Fruit fly (Drosophila melanogaster) whole organism, embryonic: ENCODE measurements around the gene hang.

Experiments used
- Ada2b ChIP-seq: fragments of 200-800 bp; sonication (Bioruptor generic); IDR thresholded peaks from 2 replicates; pipeline ENCODE4 v1.3.6; 2022; ENCODE audit warnings: missing biosample characterization, missing genetic modification characterization
- Antp ChIP-seq: fragments of 200-800 bp; sonication (Bioruptor generic); optimal IDR thresholded peaks from 3 replicates; lab custom pipeline; 2016; ENCODE audit warnings: missing biosample characterization, missing genetic modification characterization
- BtbVII ChIP-seq: fragments of 200-800 bp; sonication (Bioruptor generic); optimal IDR thresholded peaks from 3 replicates; lab custom pipeline; 2017; ENCODE audit warnings: missing biosample characterization, mild to moderate bottlenecking, missing genetic modification characterization
- CG10147 ChIP-seq: fragments of 200-800 bp; sonication (Bioruptor generic); optimal IDR thresholded peaks from 2 replicates; lab custom pipeline; 2019; ENCODE audit warnings: missing biosample characterization, mild to moderate bottlenecking, missing genetic modification characterization, moderate library complexity
- CG1024 ChIP-seq: fragments of 200-800 bp; sonication (Bioruptor generic); IDR thresholded peaks from 2 replicates; pipeline ENCODE4 v1.3.6; 2022; ENCODE audit warnings: missing biosample characterization, missing genetic modification characterization
- CG10267 ChIP-seq: fragments of 200-800 bp; sonication (Bioruptor generic); optimal IDR thresholded peaks from 2 replicates; lab custom pipeline; 2018; ENCODE audit warnings: missing biosample characterization, mild to moderate bottlenecking, missing genetic modification characterization, moderate library complexity
- CG10274 ChIP-seq: fragments of 200-800 bp; sonication (Bioruptor generic); optimal IDR thresholded peaks from 3 replicates; lab custom pipeline; 2017; ENCODE audit warnings: missing biosample characterization, mild to moderate bottlenecking, missing genetic modification characterization
- CG10959 ChIP-seq: fragments of 200-800 bp; sonication (Bioruptor generic); IDR thresholded peaks from 2 replicates; pipeline ENCODE4 v1.3.6; 2022; ENCODE audit warnings: missing biosample characterization, missing genetic modification characterization
- CG10979 ChIP-seq: fragments of 200-800 bp; sonication (Bioruptor generic); optimal IDR thresholded peaks from 2 replicates; lab custom pipeline; 2018; ENCODE audit warnings: missing biosample characterization, mild to moderate bottlenecking, missing genetic modification characterization, moderate library complexity
- CG12769 ChIP-seq: fragments of 200-800 bp; sonication (Bioruptor generic); optimal IDR thresholded peaks from 2 replicates; lab custom pipeline; 2019; ENCODE audit warnings: missing biosample characterization, mild to moderate bottlenecking, missing genetic modification characterization, moderate library complexity
- CG15479 ChIP-seq: fragments of 200-800 bp; sonication (Bioruptor generic); optimal IDR thresholded peaks from 3 replicates; lab custom pipeline; 2019; ENCODE audit warnings: missing biosample characterization, mild to moderate bottlenecking, missing genetic modification characterization, moderate library complexity
- CG1602 ChIP-seq: fragments of 200-800 bp; sonication (Bioruptor generic); optimal IDR thresholded peaks from 3 replicates; lab custom pipeline; 2016; ENCODE audit warnings: missing biosample characterization, missing genetic modification characterization
- CG17359 ChIP-seq: fragments of 200-800 bp; sonication (Bioruptor generic); optimal IDR thresholded peaks from 3 replicates; lab custom pipeline; 2018; ENCODE audit warnings: missing biosample characterization, mild to moderate bottlenecking, missing genetic modification characterization, moderate library complexity
- CG2120 ChIP-seq: fragments of 200-800 bp; sonication (Bioruptor generic); optimal IDR thresholded peaks from 3 replicates; lab custom pipeline; 2016; ENCODE audit warnings: missing biosample characterization, missing genetic modification characterization
- CG2199 ChIP-seq: fragments of 200-800 bp; sonication (Bioruptor generic); IDR thresholded peaks from 3 replicates; pipeline ENCODE4 v1.3.6; 2022; ENCODE audit warnings: missing biosample characterization, missing genetic modification characterization
- CG31441 ChIP-seq: fragments of 200-800 bp; sonication (Bioruptor generic); IDR thresholded peaks from 2 replicates; pipeline ENCODE4 v1.3.6; 2022; ENCODE audit warnings: missing biosample characterization, missing genetic modification characterization
- CG3726 ChIP-seq: fragments of 200-800 bp; sonication (Bioruptor generic); IDR thresholded peaks from 3 replicates; pipeline ENCODE4, ENCODE4 v1.3.6; 2022; ENCODE audit warnings: missing biosample characterization, missing genetic modification characterization
- CG4730 ChIP-seq: fragments of 200-800 bp; sonication (Bioruptor generic); IDR thresholded peaks from 2 replicates; pipeline ENCODE4 v1.3.6; 2022; ENCODE audit warnings: missing biosample characterization, missing genetic modification characterization
- CG4820 ChIP-seq: fragments of 200-800 bp; sonication (Bioruptor generic); optimal IDR thresholded peaks from 3 replicates; lab custom pipeline; 2016; ENCODE audit warnings: missing biosample characterization, missing genetic modification characterization
- CG4854 ChIP-seq: fragments of 200-800 bp; sonication (Bioruptor generic); optimal IDR thresholded peaks from 2 replicates; lab custom pipeline; 2016; ENCODE audit warnings: missing biosample characterization, missing genetic modification characterization, inconsistent platforms
- Dfd ChIP-seq, 2 experiments: fragments of >200 bp; optimal IDR thresholded peaks; 2 replicates each; lab custom pipeline; 2017; ENCODE audit warnings: missing biosample characterization in 2 of 2, missing genetic modification characterization in 2 of 2
- H15 ChIP-seq: fragments of 200-800 bp; sonication (Bioruptor generic); IDR thresholded peaks from 3 replicates; pipeline ENCODE4 v1.3.6; 2022; ENCODE audit warnings: missing biosample characterization, missing genetic modification characterization
- Jarid2 ChIP-seq: fragments of 200-800 bp; sonication (Bioruptor generic); optimal IDR thresholded peaks from 3 replicates; lab custom pipeline; 2017; ENCODE audit warnings: mild to moderate bottlenecking, missing biosample characterization, missing genetic modification reagents, missing genetic modification characterization
- Lhr ChIP-seq: fragments of 200-800 bp; sonication (Bioruptor generic); optimal IDR thresholded peaks from 3 replicates; lab custom pipeline; 2017; ENCODE audit warnings: mild to moderate bottlenecking, missing biosample characterization, missing genetic modification reagents, missing genetic modification characterization
- Med ChIP-seq: fragments of 200-800 bp; sonication (Bioruptor generic); peaks from one replicate; lab custom pipeline; 2016; ENCODE audit warnings: missing biosample characterization, missing genetic modification characterization, mild to moderate bottlenecking, inconsistent platforms, moderate library complexity
- Ptx1 ChIP-seq: fragments of 200-800 bp; sonication (Bioruptor generic); IDR thresholded peaks from 2 replicates; pipeline ENCODE4 v1.3.6; 2022; ENCODE audit warnings: missing biosample characterization, missing genetic modification characterization
- Sin3A ChIP-seq: fragments of >200 bp; optimal IDR thresholded peaks from 2 replicates; lab custom pipeline; 2018
- Sry-β ChIP-seq: fragments of 200-800 bp; sonication (Bioruptor generic); optimal IDR thresholded peaks from 2 replicates; lab custom pipeline; 2018; ENCODE audit warnings: missing biosample characterization, mild to moderate bottlenecking, missing genetic modification characterization, moderate library complexity
- Trl ChIP-seq, 3 experiments: fragments of >200 bp in 2 of 3; fragments of 200-800 bp in 1 of 3; sonication (Bioruptor generic) in 1 of 3; optimal IDR thresholded peaks; 2 replicates in 1 of 3; 3 replicates in 2 of 3; lab custom pipeline; 2016 to 2017; ENCODE audit warnings: missing biosample characterization in 1 of 3, missing genetic modification characterization in 1 of 3
- al ChIP-seq: fragments of 200-800 bp; sonication (Bioruptor generic); IDR thresholded peaks from 2 replicates; pipeline ENCODE4 v1.3.6; 2022; ENCODE audit warnings: missing biosample characterization, missing genetic modification characterization
- amos ChIP-seq: fragments of 200-800 bp; sonication (Bioruptor generic); IDR thresholded peaks from 2 replicates; pipeline ENCODE4 v1.3.6; 2022; ENCODE audit warnings: missing biosample characterization, missing genetic modification characterization; ENCODE audit not compliant: partially characterized antibody
- br ChIP-seq: fragments of >200 bp; optimal IDR thresholded peaks from 2 replicates; lab custom pipeline; 2017
- btn ChIP-seq: fragments of 200-800 bp; sonication (Bioruptor generic); optimal IDR thresholded peaks from 2 replicates; lab custom pipeline; 2016; ENCODE audit warnings: missing biosample characterization, missing genetic modification characterization
- caup ChIP-seq: fragments of 200-800 bp; sonication (Bioruptor generic); optimal IDR thresholded peaks from 3 replicates; lab custom pipeline; 2017; ENCODE audit warnings: missing biosample characterization, mild to moderate bottlenecking, missing genetic modification characterization, moderate library complexity; ENCODE audit not compliant: severe bottlenecking
- crol ChIP-seq: fragments of 200-800 bp; sonication (Bioruptor generic); IDR thresholded peaks from 2 replicates; pipeline ENCODE4 v1.3.6; 2022; ENCODE audit warnings: missing biosample characterization, missing genetic modification characterization
- cwo ChIP-seq: fragments of 200-800 bp; sonication (Bioruptor generic); optimal IDR thresholded peaks from 3 replicates; lab custom pipeline; 2017; ENCODE audit warnings: missing biosample characterization, missing genetic modification characterization, mild to moderate bottlenecking, moderate library complexity, missing genetic modification reagents
- ems ChIP-seq: fragments of 200-800 bp; sonication (Bioruptor generic); optimal IDR thresholded peaks from 3 replicates; lab custom pipeline; 2016; ENCODE audit warnings: missing biosample characterization, missing genetic modification characterization
- fd102C ChIP-seq: fragments of 200-800 bp; sonication (Bioruptor generic); optimal IDR thresholded peaks from 2 replicates; lab custom pipeline; 2018; ENCODE audit warnings: missing biosample characterization, mild to moderate bottlenecking, missing genetic modification characterization, moderate library complexity
- her ChIP-seq: fragments of 200-800 bp; sonication (Bioruptor generic); optimal IDR thresholded peaks from 2 replicates; lab custom pipeline; 2016; ENCODE audit warnings: missing biosample characterization, missing genetic modification characterization
- hkb ChIP-seq, 2 experiments: fragments of 200-800 bp in 1 of 2; fragments of >200 bp in 1 of 2; sonication (Bioruptor generic) in 1 of 2; IDR thresholded peaks in 1 of 2; optimal IDR thresholded peaks in 1 of 2; 2 replicates each; pipeline versions ENCODE4 v1.3.6 to Lab custom; 2017 to 2022; ENCODE audit warnings: missing biosample characterization in 1 of 2, missing genetic modification characterization in 1 of 2
- kah ChIP-seq: fragments of 200-800 bp; sonication (Bioruptor generic); optimal IDR thresholded peaks from 2 replicates; lab custom pipeline; 2018; ENCODE audit warnings: missing biosample characterization, mild to moderate bottlenecking, missing genetic modification characterization
- lmd ChIP-seq: fragments of 200-800 bp; sonication (Bioruptor generic); IDR thresholded peaks from 2 replicates; pipeline ENCODE4 v1.3.6; 2022; ENCODE audit warnings: missing biosample characterization, missing genetic modification characterization
- nom ChIP-seq: fragments of 200-800 bp; sonication (Bioruptor generic); optimal IDR thresholded peaks from 2 replicates; lab custom pipeline; 2017; ENCODE audit warnings: missing biosample characterization, missing genetic modification characterization, mild to moderate bottlenecking, moderate library complexity, missing genetic modification reagents
- otp ChIP-seq: fragments of 200-800 bp; sonication (Bioruptor generic); IDR thresholded peaks from 3 replicates; pipeline ENCODE4, ENCODE4 v1.3.6; 2022; ENCODE audit warnings: missing biosample characterization, missing genetic modification characterization
- repo ChIP-seq: fragments of 200-800 bp; sonication (Bioruptor generic); optimal IDR thresholded peaks from 2 replicates; lab custom pipeline; 2016; ENCODE audit warnings: missing biosample characterization, missing genetic modification characterization
- scrt ChIP-seq: fragments of 200-800 bp; sonication (Bioruptor generic); optimal IDR thresholded peaks from 2 replicates; lab custom pipeline; 2018; ENCODE audit warnings: missing biosample characterization, mild to moderate bottlenecking, missing genetic modification characterization, moderate library complexity
- sens ChIP-seq: fragments of 200-800 bp; sonication (Bioruptor generic); peaks from one replicate; lab custom pipeline; 2016; ENCODE audit warnings: missing biosample characterization, missing genetic modification characterization
- usp ChIP-seq: fragments of >200 bp; optimal IDR thresholded peaks from 2 replicates; lab custom pipeline; 2017; ENCODE audit warnings: missing biosample characterization, missing genetic modification characterization
- wor ChIP-seq: fragments of 200-800 bp; sonication (Bioruptor generic); IDR thresholded peaks from 2 replicates; pipeline ENCODE4 v1.3.6; 2022; ENCODE audit warnings: missing biosample characterization, missing genetic modification characterization
- zen2 ChIP-seq: fragments of 200-800 bp; sonication (Bioruptor generic); IDR thresholded peaks from 3 replicates; pipeline ENCODE4 v1.3.6; 2022; ENCODE audit warnings: missing biosample characterization, missing genetic modification characterization; ENCODE audit not compliant: partially characterized antibody
- zfh2 ChIP-seq: fragments of 200-800 bp; sonication (Bioruptor generic); optimal IDR thresholded peaks from 2 replicates; lab custom pipeline; 2016; ENCODE audit warnings: missing biosample characterization, missing genetic modification characterization

Gene hang

dm6 chrX:16422466-16423124 is at the start of gene hang (continued):
- TF ChIP-seq hkb (optimal IDR thresholded peaks at IDR 0.05; lab: Kevin White, UChicago) (no peak), hkb (GFP tag; IDR thresholded peaks at IDR 0.05; lab: Robert Waterston, UW) (peak; percentile 61; the same call in 1 of the 2 replicates), zen2 (GFP tag; lab: Robert Waterston, UW) (peak; percentile 78), her (GFP tag; lab: Kevin White, UChicago) (peak; percentile 35), BtbVII (peak; percentile 45), Lhr (GFP tag; lab: Kevin White, UChicago) (peak; percentile 64), wor (no peak), CG2120 (GFP tag; lab: Kevin White, UChicago) (peak; percentile 49), otp (GFP tag; lab: Robert Waterston, UW) (peak; percentile 8; the same call in 1 of the 3 replicates), CG4854 (GFP tag; lab: Kevin White, UChicago) (no peak), br (lab: Kevin White, UChicago) (no peak), cwo (peak; percentile 39), CG1024 (peak; percentile 33; the same call in 1 of the 2 replicates), Ada2b (GFP tag; lab: Robert Waterston, UW) (no peak), CG10147 (GFP tag; lab: Kevin White, UChicago) (peak; percentile 27), CG10274 (GFP tag; lab: Kevin White, UChicago) (no peak), ems (GFP tag; lab: Kevin White, UChicago) (peak; percentile 60), scrt (GFP tag; lab: Kevin White, UChicago) (no peak), Antp (peak; percentile 66), CG15479 (GFP tag; lab: Kevin White, UChicago) (no peak), CG3726 (GFP tag; lab: Robert Waterston, UW) (no peak), CG4730 (GFP tag; lab: Robert Waterston, UW) (no peak), CG1602 (GFP tag; lab: Kevin White, UChicago) (no peak), kah (no peak), Dfd (GFP tag; optimal IDR thresholded peaks at IDR 0.05; lab: Kevin White, UChicago) (no peak), CG17359 (tag; lab: Kevin White, UChicago) (peak; percentile 13), Trl (optimal IDR thresholded peaks at IDR 0.05; lab: Kevin White, UChicago) (no peak), Trl (GFP tag; optimal IDR thresholded peaks at IDR 0.05; lab: Kevin White, UChicago) (peak; percentile 29), Jarid2 (peak; percentile 84), sens (GFP tag; lab: Kevin White, UChicago) (peak; percentile 65), CG4820 (GFP tag; lab: Kevin White, UChicago) (no peak), al (GFP tag; lab: Robert Waterston, UW) (peak; percentile 32; the same call in 1 of the 2 replicates), CG31441 (GFP tag; lab: Robert Waterston, UW) (no peak), usp (GFP tag; lab: Kevin White, UChicago) (no peak), repo (GFP tag; lab: Kevin White, UChicago) (peak; percentile 47), btn (GFP tag; lab: Kevin White, UChicago) (no peak), H15 (GFP tag; lab: Robert Waterston, UW) (0 out of 3 replicates have a peak, but pooled peaks have one; percentile 36), lmd (peak; percentile 21; the same call in 1 of the 2 replicates), crol (GFP tag; lab: Robert Waterston, UW) (no peak)

dm6 chrX:16373541-16373940 is 49.1 kb upstream of the hang start:
- no peak for TF ChIP-seq Sin3A
- no peak for TF ChIP-seq CG12769 (tag; lab: Kevin White, UChicago)
- no peak for TF ChIP-seq Ptx1 (GFP tag; lab: Robert Waterston, UW)
- TF ChIP-seq nom = peak; percentile 52
- TF ChIP-seq CG4820 (GFP tag; lab: Kevin White, UChicago) = no peak
- TF ChIP-seq caup (GFP tag; lab: Kevin White, UChicago) = no peak
- no peak for TF ChIP-seq zfh2 (GFP tag; lab: Kevin White, UChicago)
- no peak for TF ChIP-seq amos (GFP tag; lab: Robert Waterston, UW)
- TF ChIP-seq Sry-β = no peak
- TF ChIP-seq Med (GFP tag; lab: Kevin White, UChicago) = peak; percentile 67
- TF ChIP-seq CG10959 = no peak
- TF ChIP-seq CG2199 = peak; percentile 78; the same call in 1 of the 3 replicates
- no peak for TF ChIP-seq CG10979 (tag; lab: Kevin White, UChicago)
- no peak for TF ChIP-seq CG10267
- TF ChIP-seq fd102C (GFP tag; lab: Kevin White, UChicago) = no peak
